Worm (Caenorhabditis elegans): ENCODE measurements around the gene Y47G7B.2.

The Y47G7B.2 gene

DNA sequence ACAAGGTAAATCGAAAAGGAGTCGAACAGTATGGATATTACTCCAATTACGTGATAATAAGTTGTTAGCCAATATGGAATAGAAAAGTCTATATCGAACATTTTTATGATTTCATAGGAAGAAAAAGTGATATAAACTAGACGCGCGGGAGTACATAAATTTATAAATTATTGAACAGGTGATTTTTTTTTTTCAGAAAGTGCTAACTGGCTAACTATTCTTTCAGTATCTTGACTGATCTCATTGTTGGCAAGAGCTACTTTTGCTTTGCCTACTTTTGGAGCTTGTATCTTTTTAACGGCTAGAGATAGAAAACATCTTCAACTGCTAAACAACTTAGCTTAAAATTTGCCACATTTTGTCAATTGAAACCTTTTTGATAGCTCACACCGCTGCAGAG is 5.1 kb downstream of the Y47G7B.2 start, which contains the start of gene sri-60:
Gene sri-60, minus strand, starts transcription at position 101 of the 400 bp plus-strand sequence.
- TF ChIP-seq dmd-8 (GFP tag; IDR thresholded peaks at IDR 0.05) = no peak
- TF ChIP-seq lir-3 (tag; optimal IDR thresholded peaks at IDR 0.05) = no peak
- TF ChIP-seq nhr-111 (GFP tag; optimal IDR thresholded peaks at IDR 0.05) = no peak
- TF ChIP-seq dpl-1 (GFP tag; optimal IDR thresholded peaks at IDR 0.05) = no peak
- TF ChIP-seq sdz-12 (GFP tag; optimal IDR thresholded peaks at IDR 0.05) = no peak
- TF ChIP-seq aly-2 (tag; optimal IDR thresholded peaks at IDR 0.05) = no peak
- TF ChIP-seq dmd-6 (GFP tag; IDR thresholded peaks at IDR 0.05) = no peak
- TF ChIP-seq nhr-41 (GFP tag; IDR thresholded peaks at IDR 0.05) = no peak
- TF ChIP-seq aha-1 (tag) = no peak
- TF ChIP-seq jun-1 (tag; optimal IDR thresholded peaks at IDR 0.05) = no peak
- no peak for TF ChIP-seq ces-1 (GFP tag; optimal IDR thresholded peaks at IDR 0.05)
- no peak for TF ChIP-seq zfp-3 (GFP tag; conservative IDR thresholded peaks at IDR 0.05)
- no peak for TF ChIP-seq dmd-9 (GFP tag; IDR thresholded peaks at IDR 0.05)
- TF ChIP-seq zip-2 (tag; optimal IDR thresholded peaks at IDR 0.05) = no peak
- no peak for TF ChIP-seq ceh-44 (GFP tag; IDR thresholded peaks at IDR 0.05)
- TF ChIP-seq fos-1 (tag; optimal IDR thresholded peaks at IDR 0.05) = no peak
- TF ChIP-seq nhr-48 (tag; optimal IDR thresholded peaks at IDR 0.05) = no peak
- TF ChIP-seq F10B5.3 (tag; optimal IDR thresholded peaks at IDR 0.05) = no peak
- TF ChIP-seq Y5F2A.4 (GFP tag; optimal IDR thresholded peaks at IDR 0.05) = no peak

- TF ChIP-seq unc-130 (GFP tag; optimal IDR thresholded peaks at IDR 0.05) (no peak), unc-62 (GFP tag; optimal IDR thresholded peaks at IDR 0.05 in 1 of 2) (peak in 1 of 2 experiments; percentile 25), unc-62 (tag; optimal IDR thresholded peaks at IDR 0.05) (no peak)
Observed at ce11 chrII:2700229-2700628, 7.6 kb downstream of the Y47G7B.2 start, which contains the start of gene sri-61. Gene sri-61 (minus strand): TSS chrII:2700329.

DNA sequence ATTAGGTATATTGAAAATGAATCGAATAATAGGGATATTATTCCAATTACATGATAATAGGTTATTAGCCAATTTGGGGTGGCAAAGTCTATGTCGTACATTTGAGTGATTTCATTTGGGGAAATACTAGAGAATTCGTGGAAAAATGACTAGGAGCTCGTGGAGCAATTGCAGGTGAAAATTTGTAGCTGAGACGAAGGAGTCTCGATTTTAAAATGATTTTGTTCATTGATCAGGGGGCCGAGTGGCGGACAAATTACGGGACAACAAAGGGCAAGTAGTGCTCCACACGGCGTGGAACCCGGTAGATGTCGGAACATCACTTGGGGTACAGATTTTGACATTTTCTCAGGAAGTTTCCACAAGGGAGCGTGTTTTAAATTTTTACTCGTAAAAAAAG is 9.4 kb downstream of the Y47G7B.2 start, which contains the start of gene sri-62:
Gene sri-62, minus strand, starts transcription at position 101 of the 400 bp plus-strand sequence.
- TF ChIP-seq ceh-28 (tag; optimal IDR thresholded peaks at IDR 0.05) (no peak), daf-8 (GFP tag; IDR thresholded peaks at IDR 0.05) (no peak), dmd-9 (GFP tag; IDR thresholded peaks at IDR 0.05) (no peak), Y105C5A.15 (GFP tag; IDR thresholded peaks at IDR 0.05) (no peak), saeg-2 (GFP tag; IDR thresholded peaks at IDR 0.05) (no peak), lin-29 (GFP tag; IDR thresholded peaks at IDR 0.05) (no peak), F26F4.8 (GFP tag; conservative IDR thresholded peaks at IDR 0.05) (no peak), zfp-3 (GFP tag; conservative IDR thresholded peaks at IDR 0.05) (no peak), hlh-11 (tag; optimal IDR thresholded peaks at IDR 0.05) (no peak), mdl-1 (tag; optimal IDR thresholded peaks at IDR 0.05) (no peak), nhr-28 (tag; optimal IDR thresholded peaks at IDR 0.05) (no peak), ces-1 (GFP tag; optimal IDR thresholded peaks at IDR 0.05) (no peak), spr-1 (tag; optimal IDR thresholded peaks at IDR 0.05) (no peak), dve-1 (tag; optimal IDR thresholded peaks at IDR 0.05; ENCODE audit: insufficient read depth) (no peak), fos-1 (tag; optimal IDR thresholded peaks at IDR 0.05) (no peak), sdz-12 (GFP tag; optimal IDR thresholded peaks at IDR 0.05) (no peak), hif-1 (tag; optimal IDR thresholded peaks at IDR 0.05) (no peak)

DNA sequence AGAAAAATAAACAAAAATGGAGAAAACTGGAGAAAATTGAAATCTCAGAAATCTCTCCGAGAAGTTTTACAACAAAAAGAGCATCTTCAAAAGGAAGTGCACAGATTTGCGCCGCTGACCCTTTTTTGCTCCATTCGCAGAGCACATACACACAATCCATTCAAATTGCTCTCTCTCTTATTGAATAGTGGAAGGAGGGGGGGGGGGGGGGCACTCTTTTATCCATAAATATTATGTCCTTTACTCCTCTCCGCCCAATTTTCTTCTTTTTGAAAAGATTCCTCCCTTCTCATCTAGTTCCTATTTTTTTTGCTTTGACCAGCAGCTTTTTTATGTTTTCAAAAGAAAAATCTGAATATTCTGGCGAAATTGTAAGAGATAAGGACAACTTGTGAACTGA is 12.7 kb downstream of the Y47G7B.2 start:
- no peak for TF ChIP-seq dmd-8 (GFP tag; IDR thresholded peaks at IDR 0.05)
- TF ChIP-seq nhr-25 (tag; optimal IDR thresholded peaks at IDR 0.05; ENCODE audit: borderline replicate concordance, insufficient read depth) = no peak
- TF ChIP-seq fkh-10 (GFP tag; optimal IDR thresholded peaks at IDR 0.05) = peak; percentile 40
- no peak for TF ChIP-seq lir-3 (tag; optimal IDR thresholded peaks at IDR 0.05)
- TF ChIP-seq lsy-2 (tag; optimal IDR thresholded peaks at IDR 0.05) = no peak
- TF ChIP-seq ceh-20 (GFP tag; IDR thresholded peaks at IDR 0.05) = no peak
- TF ChIP-seq aly-2 (tag; optimal IDR thresholded peaks at IDR 0.05) = no peak
- no peak for TF ChIP-seq zag-1 (tag; optimal IDR thresholded peaks at IDR 0.05)
